Fruit fly (Drosophila melanogaster) whole organism, embryonic: ENCODE measurements around the gene Ptp10D.
A peak's percentile ranks its signal among the peaks of the same experiment; 100 is the strongest.

Source experiments
- CG13894 ChIP-seq: fragments of 200-800 bp; sonication (Bioruptor generic); optimal IDR thresholded peaks from 3 replicates; lab custom pipeline; 2018; ENCODE audit warnings: missing biosample characterization, mild to moderate bottlenecking, missing genetic modification characterization, moderate library complexity
- CG18619 ChIP-seq: fragments of 200-800 bp; sonication (Bioruptor generic); optimal IDR thresholded peaks from 3 replicates; lab custom pipeline; 2017; ENCODE audit warnings: missing biosample characterization, mild to moderate bottlenecking, missing genetic modification characterization
- CG31388 ChIP-seq: fragments of 200-800 bp; sonication (Bioruptor generic); optimal IDR thresholded peaks from 2 replicates; lab custom pipeline; 2016; ENCODE audit warnings: missing biosample characterization, missing genetic modification characterization
- CG4282 ChIP-seq: fragments of 200-800 bp; sonication (Bioruptor generic); optimal IDR thresholded peaks from 2 replicates; lab custom pipeline; 2016; ENCODE audit warnings: missing biosample characterization, missing genetic modification characterization
- Ets65A ChIP-seq: fragments of 200-800 bp; sonication (Bioruptor generic); peaks from one replicate; lab custom pipeline; 2016; ENCODE audit warnings: missing biosample characterization, missing genetic modification characterization
- Hmr ChIP-seq: fragments of 200-800 bp; sonication (Bioruptor generic); optimal IDR thresholded peaks from 3 replicates; lab custom pipeline; 2017; ENCODE audit warnings: mild to moderate bottlenecking, missing biosample characterization, missing genetic modification reagents, missing genetic modification characterization
- Jarid2 ChIP-seq: fragments of 200-800 bp; sonication (Bioruptor generic); optimal IDR thresholded peaks from 3 replicates; lab custom pipeline; 2017; ENCODE audit warnings: mild to moderate bottlenecking, missing biosample characterization, missing genetic modification reagents, missing genetic modification characterization
- Max ChIP-seq: fragments of 200-800 bp; sonication (Bioruptor generic); optimal IDR thresholded peaks from 2 replicates; lab custom pipeline; 2016; ENCODE audit warnings: missing biosample characterization, mild to moderate bottlenecking, missing genetic modification characterization
- ap ChIP-seq: fragments of 200-800 bp; sonication (Bioruptor generic); IDR thresholded peaks from 2 replicates; pipeline ENCODE4 v1.3.6; 2022; ENCODE audit warnings: missing biosample characterization, missing genetic modification characterization
- cwo ChIP-seq: fragments of 200-800 bp; sonication (Bioruptor generic); optimal IDR thresholded peaks from 3 replicates; lab custom pipeline; 2017; ENCODE audit warnings: missing biosample characterization, missing genetic modification characterization, mild to moderate bottlenecking, moderate library complexity, missing genetic modification reagents
- dimm ChIP-seq: fragments of 200-800 bp; sonication (Bioruptor generic); IDR thresholded peaks from 2 replicates; pipeline ENCODE4 v1.3.6; 2022; ENCODE audit warnings: missing biosample characterization, missing genetic modification characterization
- dm ChIP-seq: fragments of 200-800 bp; sonication (Bioruptor generic); optimal IDR thresholded peaks from 3 replicates; lab custom pipeline; 2016; ENCODE audit warnings: missing biosample characterization, missing genetic modification characterization
- dmrt99B ChIP-seq: fragments of 200-800 bp; sonication (Bioruptor generic); optimal IDR thresholded peaks from 2 replicates; lab custom pipeline; 2018; ENCODE audit warnings: missing biosample characterization, mild to moderate bottlenecking, missing genetic modification characterization, moderate library complexity
- dysf ChIP-seq: fragments of 200-800 bp; sonication (Bioruptor generic); IDR thresholded peaks from 3 replicates; pipeline ENCODE4 v1.3.6; 2022; ENCODE audit warnings: missing biosample characterization, missing genetic modification characterization
- fd3F ChIP-seq: fragments of 200-800 bp; sonication (Bioruptor generic); optimal IDR thresholded peaks from 2 replicates; lab custom pipeline; 2018; ENCODE audit warnings: missing biosample characterization, mild to moderate bottlenecking, missing genetic modification characterization, moderate library complexity
- fru ChIP-seq: fragments of >200 bp; optimal IDR thresholded peaks from 2 replicates; lab custom pipeline; 2017
- gcm2 ChIP-seq: fragments of 200-800 bp; sonication (Bioruptor generic); optimal IDR thresholded peaks from 2 replicates; lab custom pipeline; 2016; ENCODE audit warnings: missing biosample characterization, missing genetic modification characterization
- jigr1 ChIP-seq: fragments of 200-800 bp; sonication (Bioruptor generic); IDR thresholded peaks from 3 replicates; pipeline ENCODE4 v1.3.6; 2022; ENCODE audit warnings: missing biosample characterization, missing genetic modification characterization
- pnt ChIP-seq: fragments of 200-800 bp; sonication (Bioruptor generic); optimal IDR thresholded peaks from 3 replicates; lab custom pipeline; 2016; ENCODE audit warnings: missing biosample characterization, missing genetic modification characterization
- sim ChIP-seq: fragments of 200-800 bp; sonication (Bioruptor generic); IDR thresholded peaks from 2 replicates; pipeline ENCODE4 v1.3.6; 2022; ENCODE audit warnings: missing biosample characterization, missing genetic modification characterization
- tna ChIP-seq: fragments of 200-800 bp; sonication (Bioruptor generic); IDR thresholded peaks from 2 replicates; pipeline ENCODE4 v1.3.6; 2022; ENCODE audit warnings: missing biosample characterization, missing genetic modification characterization; ENCODE audit not compliant: partially characterized antibody
- vfl ChIP-seq: fragments of 200-800 bp; sonication (Bioruptor generic); optimal IDR thresholded peaks from 2 replicates; lab custom pipeline; 2016; ENCODE audit warnings: missing biosample characterization, missing genetic modification characterization

Ptp10D gene

dm6 chrX:11720138-11720537 is 98.3 kb downstream of the Ptp10D start, which contains the start of gene Tango10 (continued):
- TF ChIP-seq Ets65A (GFP tag; lab: Kevin White, UChicago) = peak; percentile 48
- no peak for TF ChIP-seq cwo (GFP tag; lab: Kevin White, UChicago)
- no peak for TF ChIP-seq dmrt99B (tag; lab: Kevin White, UChicago)
- no peak for TF ChIP-seq fd3F
- peak; percentile 21 for TF ChIP-seq pnt (GFP tag; lab: Kevin White, UChicago)
- peak; percentile 27 for TF ChIP-seq vfl
- peak; percentile 29 for TF ChIP-seq CG13894 (tag; lab: Kevin White, UChicago)
- TF ChIP-seq ap (GFP tag; lab: Robert Waterston, UW) = no peak
- TF ChIP-seq CG18619 = no peak
- no peak for TF ChIP-seq sim (GFP tag; lab: Robert Waterston, UW)

dm6 chrX:11723946-11724345 is 102.1 kb downstream of the Ptp10D start, which contains the start of gene CG15221:
Gene CG15221 (plus strand): TSS chrX:11724246.
- no peak for TF ChIP-seq CG4282 (GFP tag; lab: Kevin White, UChicago)
- TF ChIP-seq dysf (GFP tag; lab: Robert Waterston, UW) = no peak
- TF ChIP-seq CG31388 = no peak
- TF ChIP-seq Hmr = no peak
- TF ChIP-seq jigr1 (GFP tag; lab: Robert Waterston, UW) = no peak
- no peak for TF ChIP-seq dm (GFP tag; lab: Kevin White, UChicago)
- no peak for TF ChIP-seq gcm2 (GFP tag; lab: Kevin White, UChicago)
- TF ChIP-seq fru = no peak
- TF ChIP-seq Max = no peak
- TF ChIP-seq tna (GFP tag; lab: Robert Waterston, UW) = no peak
- TF ChIP-seq Jarid2 (GFP tag; lab: Kevin White, UChicago) = no peak
- TF ChIP-seq dimm (GFP tag; lab: Robert Waterston, UW) = no peak
